Worm (Caenorhabditis elegans) whole organism, young adult: ENCODE results near the gene oac-22.
"Not testable (repeated sequence)": the region's sequence is repeated elsewhere in the genome, so short reads cannot be mapped to it uniquely, and the experiment has no call there.

ENCODE experiments used
- B0261.1 ChIP-seq: sonication (generic microtip); optimal IDR thresholded peaks from 2 replicates; lab custom pipeline; 2016; ENCODE audit warnings: mild to moderate bottlenecking, missing genetic modification characterization, moderate library complexity, missing compliant biosample characterization
- D2030.7 ChIP-seq: fragments of 200-800 bp; sonication (Bioruptor generic); IDR thresholded peaks from 2 replicates; pipeline ENCODE4 v1.3.6; 2022; ENCODE audit warnings: missing genetic modification reagents, missing genetic modification characterization, missing compliant biosample characterization
- F57A8.1 ChIP-seq: fragments of 200-800 bp; sonication (Bioruptor generic); optimal IDR thresholded peaks from 2 replicates; lab custom pipeline; 2018; ENCODE audit warnings: mild to moderate bottlenecking, missing genetic modification characterization, moderate library complexity, missing compliant biosample characterization
- Y79H2A.3 ChIP-seq: fragments of 200-800 bp; sonication (Bioruptor generic); conservative IDR thresholded peaks from 2 replicates; pipeline ENCODE4 v1.3.6; 2022; ENCODE audit warnings: missing genetic modification reagents, missing genetic modification characterization, missing compliant biosample characterization
- ama-1 ChIP-seq, 3 experiments: fragments of 150-350 bp in 1 of 3; sonication (generic microtip) in 2 of 3; optimal IDR thresholded peaks; 2 replicates each; lab custom pipeline; 2014 to 2018; ENCODE audit warnings: missing biosample characterization in 2 of 3, missing genetic modification characterization in 2 of 3, missing genetic modification reagents in 2 of 3
- bed-2 ChIP-seq: fragments of 200-800 bp; sonication (Bioruptor generic); IDR thresholded peaks from 2 replicates; pipeline ENCODE4 v1.3.6; 2022; ENCODE audit warnings: missing genetic modification reagents, missing genetic modification characterization, missing compliant biosample characterization
- dpff-1 ChIP-seq: sonication (generic microtip); optimal IDR thresholded peaks from 2 replicates; lab custom pipeline; 2017; ENCODE audit warnings: mild to moderate bottlenecking, missing genetic modification characterization, missing compliant biosample characterization
- dpl-1 ChIP-seq: fragments of 150-350 bp; optimal IDR thresholded peaks from 2 replicates; lab custom pipeline; 2014; ENCODE audit warnings: missing biosample characterization, missing genetic modification reagents, missing genetic modification characterization
- ets-4 ChIP-seq: fragments of 200-800 bp; sonication (Bioruptor generic); optimal IDR thresholded peaks from 2 replicates; lab custom pipeline; 2018; ENCODE audit warnings: mild to moderate bottlenecking, missing genetic modification characterization, missing compliant biosample characterization
- madf-6 ChIP-seq: fragments of 200-800 bp; sonication (Bioruptor generic); IDR thresholded peaks from 2 replicates; pipeline ENCODE4 v1.3.6; 2022; ENCODE audit warnings: missing genetic modification reagents, missing genetic modification characterization, missing compliant biosample characterization
- nfya-2 ChIP-seq: fragments of 200-800 bp; sonication (Bioruptor generic); IDR thresholded peaks from 2 replicates; pipeline ENCODE4 v1.3.6; 2022; ENCODE audit warnings: missing genetic modification reagents, missing genetic modification characterization, missing compliant biosample characterization
- repo-1 ChIP-seq: sonication (generic microtip); optimal IDR thresholded peaks from 2 replicates; lab custom pipeline; 2017; ENCODE audit warnings: mild to moderate bottlenecking, missing genetic modification characterization, missing compliant biosample characterization
- sdz-38 ChIP-seq: sonication (generic microtip); optimal IDR thresholded peaks from 2 replicates; lab custom pipeline; 2016; ENCODE audit warnings: missing genotype, missing genetic modification characterization, missing compliant biosample characterization
- ztf-6 ChIP-seq: fragments of 200-800 bp; sonication (Bioruptor generic); IDR thresholded peaks from 2 replicates; pipeline ENCODE4 v1.3.6; 2022; ENCODE audit warnings: missing genetic modification reagents, missing genetic modification characterization, missing compliant biosample characterization

- TF ChIP-seq repo-1 (tag; lab: Kevin White, UChicago); dpl-1 (GFP tag; lab: Kevin White, UChicago); bed-2 (GFP tag; lab: Robert Waterston, UW); Y79H2A.3 (GFP tag; lab: Robert Waterston, UW); ztf-6 (GFP tag; lab: Robert Waterston, UW); ets-4 (GFP tag; lab: Kevin White, UChicago); sdz-38 (tag; lab: Kevin White, UChicago); nfya-2 (GFP tag; lab: Robert Waterston, UW); dpff-1 (tag; lab: Kevin White, UChicago); F57A8.1; B0261.1; D2030.7 (GFP tag; lab: Robert Waterston, UW); madf-6 (GFP tag; lab: Robert Waterston, UW); ama-1 (optimal IDR thresholded peaks at IDR 0.05; lab: Kevin White, UChicago); ama-1 (GFP tag; optimal IDR thresholded peaks at IDR 0.05; lab: Kevin White, UChicago): not testable (repeated sequence)
Observed at ce11 chrIV:3911848-3912247, 26.4 kb downstream of the oac-22 start, which contains the start of gene F56D6.18.
